Worm (Caenorhabditis elegans) whole organism, L4 larva: ENCODE results near the gene F13D11.3.

Experiments
- fkh-10 ChIP-seq: fragments of 150-350 bp; optimal IDR thresholded peaks from 2 replicates; lab custom pipeline; 2014; ENCODE audit warnings: missing biosample characterization, missing genetic modification reagents, missing genetic modification characterization
- mes-2 ChIP-seq: sonication (generic microtip); optimal IDR thresholded peaks from 2 replicates; lab custom pipeline; 2016; ENCODE audit warnings: missing genotype, mild to moderate bottlenecking, missing genetic modification characterization, missing compliant biosample characterization; ENCODE audit not compliant: poor library complexity, severe bottlenecking
- nhr-76 ChIP-seq: fragments of 150-350 bp; optimal IDR thresholded peaks from 2 replicates; lab custom pipeline; 2014; ENCODE audit warnings: missing biosample characterization, missing genetic modification characterization
- unc-62 ChIP-seq, 3 experiments: fragments of 150-350 bp in 1 of 3; sonication (generic microtip); optimal IDR thresholded peaks in 2 of 3; peaks in 1 of 3; 1 replicate in 1 of 3; 2 replicates in 2 of 3; lab custom pipeline; 2014 to 2017; ENCODE audit warnings: missing biosample characterization in 3 of 3, missing genetic modification characterization in 3 of 3, missing genetic modification reagents in 3 of 3, missing genotype in 1 of 3
- zfp-2 ChIP-seq: sonication (generic microtip); optimal IDR thresholded peaks from 2 replicates; lab custom pipeline; 2016; ENCODE audit warnings: mild to moderate bottlenecking, missing genetic modification characterization, missing compliant biosample characterization

ce11 chrX:5834581-5835481, 29.1 kb upstream of the F13D11.3 start, which contains the start of gene F13D11.4:
- TF ChIP-seq zfp-2 (tag; lab: Kevin White, UChicago) = no peak
- peak in 1 of 2 experiments; percentile 80 for TF ChIP-seq unc-62 (GFP tag; optimal IDR thresholded peaks at IDR 0.05 in 1 of 2; lab: Kevin White, UChicago)
- no peak for TF ChIP-seq unc-62 (tag; optimal IDR thresholded peaks at IDR 0.05; lab: Kevin White, UChicago)
- no peak for TF ChIP-seq mes-2 (tag; lab: Kevin White, UChicago)
- no peak for TF ChIP-seq nhr-76 (tag; lab: Kevin White, UChicago)
- TF ChIP-seq fkh-10 (GFP tag; lab: Kevin White, UChicago) = no peak
